Worm (Caenorhabditis elegans): ENCODE measurements around the gene irld-47.

Gene irld-47

DNA sequence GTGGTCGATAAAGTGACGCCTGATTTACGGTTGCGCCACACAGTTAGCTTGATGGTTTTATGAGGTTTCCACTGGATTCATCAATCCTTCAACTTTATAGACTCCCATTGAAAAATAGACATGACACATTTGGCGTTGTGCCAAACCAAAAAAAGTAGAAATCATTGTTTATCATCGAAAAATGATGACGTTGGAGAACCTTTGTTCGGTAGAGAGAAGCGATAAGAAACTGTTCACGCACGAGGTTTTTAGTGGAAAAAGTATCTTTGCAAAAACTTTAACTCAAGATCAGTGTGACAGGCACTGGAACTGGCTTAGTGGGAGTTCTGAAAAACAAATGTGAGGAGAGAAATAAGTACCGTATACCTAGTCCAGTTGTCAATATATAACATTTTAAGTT, 8.7 kb downstream of the irld-47 start:
- TF ChIP-seq mep-1 (tag; optimal IDR thresholded peaks at IDR 0.05) = no peak
- no peak for TF ChIP-seq sptf-1 (tag; optimal IDR thresholded peaks at IDR 0.05)
- no peak for TF ChIP-seq bed-3 (GFP tag; optimal IDR thresholded peaks at IDR 0.05)
- no peak for TF ChIP-seq unc-120 (tag; optimal IDR thresholded peaks at IDR 0.05; ENCODE audit: poor library complexity, severe bottlenecking)
- no peak for TF ChIP-seq nhr-28 (tag; optimal IDR thresholded peaks at IDR 0.05)
- TF ChIP-seq flh-1 (GFP tag; optimal IDR thresholded peaks at IDR 0.05) = no peak
- no peak for TF ChIP-seq elt-1 (tag; optimal IDR thresholded peaks at IDR 0.05; ENCODE audit: borderline replicate concordance, insufficient read depth)
- no peak for TF ChIP-seq ceh-39 (tag; optimal IDR thresholded peaks at IDR 0.05)
- no peak for TF ChIP-seq nhr-12 (tag; optimal IDR thresholded peaks at IDR 0.05)
- no peak for TF ChIP-seq tbx-8 (GFP tag; optimal IDR thresholded peaks at IDR 0.05)
- TF ChIP-seq drap-1 (GFP tag; optimal IDR thresholded peaks at IDR 0.05) = no peak
- no peak for TF ChIP-seq unc-39 (tag; optimal IDR thresholded peaks at IDR 0.05)
- TF ChIP-seq ceh-83 (GFP tag; optimal IDR thresholded peaks at IDR 0.05) = no peak
- no peak for TF ChIP-seq ces-1 (GFP tag; optimal IDR thresholded peaks at IDR 0.05)
- TF ChIP-seq cnd-1 (tag; optimal IDR thresholded peaks at IDR 0.05) = no peak
- TF ChIP-seq lin-32 (GFP tag; optimal IDR thresholded peaks at IDR 0.05) = no peak
- no peak for TF ChIP-seq sem-2 (GFP tag; optimal IDR thresholded peaks at IDR 0.05)
- TF ChIP-seq lin-13 (tag; optimal IDR thresholded peaks at IDR 0.05) = no peak

DNA sequence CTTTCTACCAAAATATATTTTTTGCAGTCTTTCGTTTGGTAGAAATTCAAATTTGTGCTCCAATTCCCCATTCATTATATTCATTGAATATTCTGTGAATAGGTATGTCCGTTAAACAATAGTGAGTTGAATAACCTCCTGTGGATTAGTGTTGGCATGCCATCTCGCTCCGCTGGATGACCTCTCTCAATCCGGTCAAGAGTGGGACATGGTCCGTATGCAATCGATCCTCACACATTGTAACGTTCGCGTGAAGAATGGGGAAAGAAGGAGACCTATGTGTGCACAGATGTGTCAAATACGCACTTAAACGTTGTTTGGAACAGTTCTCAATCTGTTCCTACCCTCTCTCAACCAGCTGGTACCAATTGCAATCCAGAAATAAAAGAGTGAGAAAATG, 9.1 kb downstream of the irld-47 start:
- peak; percentile 14 for TF ChIP-seq mep-1 (tag; optimal IDR thresholded peaks at IDR 0.05)
- peak; percentile 11 for TF ChIP-seq unc-62 (GFP tag; optimal IDR thresholded peaks at IDR 0.05)
- TF ChIP-seq lin-32 (GFP tag; optimal IDR thresholded peaks at IDR 0.05) = peak; percentile 48
- TF ChIP-seq sem-2 (GFP tag; optimal IDR thresholded peaks at IDR 0.05) = no peak
- TF ChIP-seq nhr-2 (tag; optimal IDR thresholded peaks at IDR 0.05) = peak; percentile 99
- peak; percentile 79 for TF ChIP-seq cnd-1 (tag; optimal IDR thresholded peaks at IDR 0.05)

DNA sequence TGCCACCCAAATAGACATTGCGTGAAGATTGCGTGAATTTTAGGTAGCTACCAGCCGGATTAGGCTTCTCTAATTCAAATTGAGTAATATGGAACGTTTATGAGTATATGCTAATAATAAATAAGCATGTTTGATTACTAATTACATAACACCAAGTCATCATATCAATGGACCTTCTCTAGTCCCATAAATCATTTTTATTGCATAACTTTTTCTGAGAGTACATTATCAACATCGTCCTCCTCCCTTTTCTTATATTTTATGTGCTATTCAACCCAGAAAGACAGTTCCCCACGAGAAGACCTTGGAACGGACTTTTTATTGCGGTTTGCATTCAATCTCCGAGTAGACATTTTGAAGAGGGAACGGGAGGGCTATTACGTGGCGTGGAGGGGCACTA, 10.0 kb downstream of the irld-47 start:
- TF ChIP-seq M03D4.4 (tag; optimal IDR thresholded peaks at IDR 0.05) = peak; percentile 27
- peak; percentile 7 for TF ChIP-seq nhr-12 (tag; optimal IDR thresholded peaks at IDR 0.05)
- TF ChIP-seq nhr-28 (tag; optimal IDR thresholded peaks at IDR 0.05) = no peak
- TF ChIP-seq ceh-39 (tag; optimal IDR thresholded peaks at IDR 0.05) = no peak
- no peak for TF ChIP-seq nhr-76 (tag; optimal IDR thresholded peaks at IDR 0.05)
- TF ChIP-seq mab-5 (tag; optimal IDR thresholded peaks at IDR 0.05) = peak; percentile 46
- peak; percentile 79 for TF ChIP-seq nhr-2 (tag; optimal IDR thresholded peaks at IDR 0.05)
- TF ChIP-seq lin-32 (GFP tag; optimal IDR thresholded peaks at IDR 0.05) = peak; percentile 21
- no peak for TF ChIP-seq unc-39 (tag; optimal IDR thresholded peaks at IDR 0.05)
- peak; percentile 18 for TF ChIP-seq ham-2 (GFP tag; optimal IDR thresholded peaks at IDR 0.05)
- no peak for TF ChIP-seq tbx-8 (GFP tag; optimal IDR thresholded peaks at IDR 0.05)
- peak; percentile 7 for TF ChIP-seq ztf-11 (tag; optimal IDR thresholded peaks at IDR 0.05)
- peak; percentile 50 for TF ChIP-seq ces-1 (GFP tag; optimal IDR thresholded peaks at IDR 0.05)
- TF ChIP-seq sptf-1 (tag; optimal IDR thresholded peaks at IDR 0.05) = peak; percentile 49
- TF ChIP-seq zip-8 (tag; optimal IDR thresholded peaks at IDR 0.05) = peak; percentile 14
- no peak for TF ChIP-seq sem-2 (GFP tag; optimal IDR thresholded peaks at IDR 0.05)
- peak; percentile 65 for TF ChIP-seq unc-62 (GFP tag; optimal IDR thresholded peaks at IDR 0.05)
- no peak for TF ChIP-seq blmp-1 (tag; optimal IDR thresholded peaks at IDR 0.05)
- no peak for TF ChIP-seq bed-3 (GFP tag; optimal IDR thresholded peaks at IDR 0.05)

DNA sequence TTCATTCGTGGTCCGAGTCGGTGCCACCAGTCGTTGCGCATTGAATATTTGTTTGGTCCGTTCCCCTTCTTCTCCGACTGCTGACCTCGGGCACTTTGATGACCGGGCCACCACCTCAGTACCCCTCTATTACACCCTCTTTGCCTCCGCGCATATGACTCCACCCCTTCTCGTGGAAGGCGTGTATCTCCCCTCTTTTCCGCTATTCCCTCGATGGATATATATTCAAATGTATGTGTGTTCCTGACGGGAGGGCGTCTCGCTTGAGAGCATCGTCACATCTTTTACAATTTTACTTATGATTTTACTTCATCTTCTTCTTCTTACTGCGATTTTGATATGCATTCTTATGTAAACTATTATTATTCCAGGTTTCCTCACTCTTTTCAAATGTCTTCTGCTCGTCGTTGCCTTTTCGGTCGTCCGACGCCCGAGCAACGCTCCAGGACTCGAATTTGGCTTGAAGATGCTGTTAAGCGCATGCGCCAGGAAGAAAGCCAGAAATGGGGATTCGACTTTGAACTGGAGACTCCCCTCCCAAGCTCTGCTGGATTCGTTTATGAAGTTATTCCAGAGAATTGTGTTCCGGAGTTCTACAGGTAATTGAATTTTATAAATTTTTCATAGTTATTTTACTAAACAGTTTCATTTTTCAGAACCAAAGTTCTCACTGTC, 11.3 kb downstream of the irld-47 start, which contains the start of gene cki-1:
TSS of gene cki-1 (plus strand) at position 372 of the 675 bp plus-strand sequence.
- TF ChIP-seq pha-4 (tag; optimal IDR thresholded peaks at IDR 0.05) (peak; percentile 25), lin-32 (GFP tag; optimal IDR thresholded peaks at IDR 0.05) (no peak), ham-2 (GFP tag; optimal IDR thresholded peaks at IDR 0.05) (peak; percentile 3), mep-1 (tag; optimal IDR thresholded peaks at IDR 0.05) (no peak), sptf-1 (tag; optimal IDR thresholded peaks at IDR 0.05) (peak; percentile 77), nhr-2 (tag; optimal IDR thresholded peaks at IDR 0.05) (peak; percentile 98), blmp-1 (tag; optimal IDR thresholded peaks at IDR 0.05) (no peak), lin-13 (tag; optimal IDR thresholded peaks at IDR 0.05) (peak; percentile 8), unc-120 (tag; optimal IDR thresholded peaks at IDR 0.05; ENCODE audit: poor library complexity, severe bottlenecking) (peak; percentile 49), elt-1 (tag; optimal IDR thresholded peaks at IDR 0.05; ENCODE audit: borderline replicate concordance, insufficient read depth) (peak; percentile 23), mls-2 (tag; optimal IDR thresholded peaks at IDR 0.05) (peak; percentile 42), nhr-237 (tag; optimal IDR thresholded peaks at IDR 0.05) (no peak), hlh-1 (tag; optimal IDR thresholded peaks at IDR 0.05) (peak; percentile 54), drap-1 (GFP tag; optimal IDR thresholded peaks at IDR 0.05) (peak; percentile 29), ceh-43 (GFP tag; optimal IDR thresholded peaks at IDR 0.05) (peak; percentile 15), ztf-11 (tag; optimal IDR thresholded peaks at IDR 0.05) (peak; percentile 57), M03D4.4 (tag; optimal IDR thresholded peaks at IDR 0.05) (peak; percentile 55)

Data from whole organism, mixed stage, embryonic.